Fruit fly (Drosophila melanogaster): ENCODE data around the gene CG11929.

CG11929 gene

dm6 chr2L:4682377-4682776 lies at the start of gene CG11929:
Gene CG11929 (plus strand): TSS chr2L:4682677.
- no peak for TF ChIP-seq ttk (optimal IDR thresholded peaks at IDR 0.05)
- no peak for TF ChIP-seq h (optimal IDR thresholded peaks at IDR 0.05)
- TF ChIP-seq psq (optimal IDR thresholded peaks at IDR 0.05) = no peak

- TF ChIP-seq Myc (optimal IDR thresholded peaks at IDR 0.05) (no peak), insv (optimal IDR thresholded peaks at IDR 0.05) (no peak), Sin3A (optimal IDR thresholded peaks at IDR 0.05) (no peak), psq (optimal IDR thresholded peaks at IDR 0.05) (no peak), ttk (optimal IDR thresholded peaks at IDR 0.05) (no peak), h (optimal IDR thresholded peaks at IDR 0.05) (no peak)
Observed at dm6 chr2L:4632997-4633396, 49.5 kb upstream of the CG11929 start.

dm6 chr2L:4635376-4635775 lies 47.1 kb upstream of the CG11929 start:
- TF ChIP-seq h (optimal IDR thresholded peaks at IDR 0.05) = no peak
- no peak for TF ChIP-seq Myc (optimal IDR thresholded peaks at IDR 0.05)
- TF ChIP-seq insv (optimal IDR thresholded peaks at IDR 0.05) = no peak
- TF ChIP-seq ttk (optimal IDR thresholded peaks at IDR 0.05) = no peak
- TF ChIP-seq Sin3A (optimal IDR thresholded peaks at IDR 0.05) = no peak
- TF ChIP-seq psq (optimal IDR thresholded peaks at IDR 0.05) = no peak

dm6 chr2L:4640996-4641395 lies 41.5 kb upstream of the CG11929 start, which contains the start of gene BG642163:
Gene BG642163 (plus strand): TSS chr2L:4641296.
- TF ChIP-seq insv (optimal IDR thresholded peaks at IDR 0.05) (no peak), Sin3A (optimal IDR thresholded peaks at IDR 0.05) (no peak), ttk (optimal IDR thresholded peaks at IDR 0.05) (no peak), h (optimal IDR thresholded peaks at IDR 0.05) (no peak), Myc (optimal IDR thresholded peaks at IDR 0.05) (no peak), psq (optimal IDR thresholded peaks at IDR 0.05) (no peak)

- no peak for TF ChIP-seq Sin3A (optimal IDR thresholded peaks at IDR 0.05)
- no peak for TF ChIP-seq insv (optimal IDR thresholded peaks at IDR 0.05)
- TF ChIP-seq psq (optimal IDR thresholded peaks at IDR 0.05) = no peak
- no peak for TF ChIP-seq h (optimal IDR thresholded peaks at IDR 0.05)
Observed at dm6 chr2L:4642672-4643071, 39.8 kb upstream of the CG11929 start, which contains the start of gene CG15635. Gene CG15635 (plus strand): TSS chr2L:4642972.

- TF ChIP-seq insv (optimal IDR thresholded peaks at IDR 0.05) (no peak), h (optimal IDR thresholded peaks at IDR 0.05) (no peak)
Observed at dm6 chr2L:4646751-4647150, 35.7 kb upstream of the CG11929 start, which contains the start of gene CG43798. Gene CG43798 (plus strand): TSS chr2L:4647051.

- TF ChIP-seq psq (optimal IDR thresholded peaks at IDR 0.05) = no peak
- TF ChIP-seq Sin3A (optimal IDR thresholded peaks at IDR 0.05) = no peak
- no peak for TF ChIP-seq Myc (optimal IDR thresholded peaks at IDR 0.05)
- TF ChIP-seq h (optimal IDR thresholded peaks at IDR 0.05) = no peak
- TF ChIP-seq ttk (optimal IDR thresholded peaks at IDR 0.05) = no peak
- no peak for TF ChIP-seq insv (optimal IDR thresholded peaks at IDR 0.05)
Observed at dm6 chr2L:4648804-4649203, 33.7 kb upstream of the CG11929 start.

- TF ChIP-seq Sin3A (optimal IDR thresholded peaks at IDR 0.05) = no peak
- TF ChIP-seq h (optimal IDR thresholded peaks at IDR 0.05) = no peak
- no peak for TF ChIP-seq Myc (optimal IDR thresholded peaks at IDR 0.05)
- no peak for TF ChIP-seq insv (optimal IDR thresholded peaks at IDR 0.05)
- no peak for TF ChIP-seq psq (optimal IDR thresholded peaks at IDR 0.05)
- no peak for TF ChIP-seq ttk (optimal IDR thresholded peaks at IDR 0.05)
Observed at dm6 chr2L:4650752-4651453, 31.6 kb upstream of the CG11929 start, which contains the start of gene CG3355. Gene CG3355 (plus strand): TSS chr2L:4651403.

- TF ChIP-seq Myc (optimal IDR thresholded peaks at IDR 0.05) (no peak), h (optimal IDR thresholded peaks at IDR 0.05) (no peak), ttk (optimal IDR thresholded peaks at IDR 0.05) (no peak), insv (optimal IDR thresholded peaks at IDR 0.05) (no peak), psq (optimal IDR thresholded peaks at IDR 0.05) (no peak), Sin3A (optimal IDR thresholded peaks at IDR 0.05) (no peak)
Observed at dm6 chr2L:4660932-4661331, 21.5 kb upstream of the CG11929 start.

- no peak for TF ChIP-seq psq (optimal IDR thresholded peaks at IDR 0.05)
- no peak for TF ChIP-seq insv (optimal IDR thresholded peaks at IDR 0.05)
- no peak for TF ChIP-seq Sin3A (optimal IDR thresholded peaks at IDR 0.05)
Observed at dm6 chr2L:4684361-4684760, 1.9 kb downstream of the CG11929 start, which contains the start of gene Elba1. Gene Elba1 (minus strand): TSS chr2L:4684461.

- TF ChIP-seq ttk (optimal IDR thresholded peaks at IDR 0.05) = no peak
- TF ChIP-seq Sin3A (optimal IDR thresholded peaks at IDR 0.05) = no peak
- TF ChIP-seq psq (optimal IDR thresholded peaks at IDR 0.05) = no peak
- TF ChIP-seq h (optimal IDR thresholded peaks at IDR 0.05) = no peak
- TF ChIP-seq Myc (optimal IDR thresholded peaks at IDR 0.05) = no peak
- no peak for TF ChIP-seq insv (optimal IDR thresholded peaks at IDR 0.05)
Observed at dm6 chr2L:4687211-4687610, 4.7 kb downstream of the CG11929 start, which contains the start of gene Elba3. Gene Elba3 (plus strand): TSS chr2L:4687511.

dm6 chr2L:4690602-4691001 lies 8.1 kb downstream of the CG11929 start, which contains the start of gene CG3251:
Gene CG3251 (minus strand): TSS chr2L:4690702.
- TF ChIP-seq h (optimal IDR thresholded peaks at IDR 0.05) (no peak), ttk (optimal IDR thresholded peaks at IDR 0.05) (no peak), psq (optimal IDR thresholded peaks at IDR 0.05) (no peak), Sin3A (optimal IDR thresholded peaks at IDR 0.05) (no peak), Myc (optimal IDR thresholded peaks at IDR 0.05) (no peak), insv (optimal IDR thresholded peaks at IDR 0.05) (no peak)

- no peak for TF ChIP-seq h (optimal IDR thresholded peaks at IDR 0.05)
- no peak for TF ChIP-seq ttk (optimal IDR thresholded peaks at IDR 0.05)
- no peak for TF ChIP-seq insv (optimal IDR thresholded peaks at IDR 0.05)
- TF ChIP-seq Myc (optimal IDR thresholded peaks at IDR 0.05) = no peak
- no peak for TF ChIP-seq psq (optimal IDR thresholded peaks at IDR 0.05)
- TF ChIP-seq Sin3A (optimal IDR thresholded peaks at IDR 0.05) = no peak
Observed at dm6 chr2L:4694421-4694820, 11.9 kb downstream of the CG11929 start, which contains the start of gene dcma. Gene dcma (plus strand): TSS chr2L:4694721.

All from Kc167 (cell line).